Fruit fly (Drosophila melanogaster) whole organism, embryonic: ENCODE data around the gene OtopLc.

Source experiments
- Ada2b ChIP-seq: fragments of 200-800 bp; sonication (Bioruptor generic); IDR thresholded peaks from 2 replicates; pipeline ENCODE4 v1.3.6; 2022; ENCODE audit warnings: missing biosample characterization, missing genetic modification characterization
- Antp ChIP-seq: fragments of 200-800 bp; sonication (Bioruptor generic); optimal IDR thresholded peaks from 3 replicates; lab custom pipeline; 2016; ENCODE audit warnings: missing biosample characterization, missing genetic modification characterization
- Asciz ChIP-seq: fragments of 200-800 bp; sonication (Bioruptor generic); optimal IDR thresholded peaks from 2 replicates; lab custom pipeline; 2017; ENCODE audit warnings: missing biosample characterization, mild to moderate bottlenecking, missing genetic modification characterization, missing genetic modification reagents
- B-H2 ChIP-seq: fragments of 200-800 bp; sonication (Bioruptor generic); optimal IDR thresholded peaks from 2 replicates; lab custom pipeline; 2018; ENCODE audit warnings: missing biosample characterization, mild to moderate bottlenecking, missing genetic modification characterization
- CG10147 ChIP-seq: fragments of 200-800 bp; sonication (Bioruptor generic); optimal IDR thresholded peaks from 2 replicates; lab custom pipeline; 2019; ENCODE audit warnings: missing biosample characterization, mild to moderate bottlenecking, missing genetic modification characterization, moderate library complexity
- CG11085 ChIP-seq: fragments of 200-800 bp; sonication (Bioruptor generic); IDR thresholded peaks from 2 replicates; pipeline ENCODE4 v1.3.6; 2022; ENCODE audit warnings: missing biosample characterization, missing genetic modification characterization
- CG11093 ChIP-seq: fragments of 200-800 bp; sonication (Bioruptor generic); IDR thresholded peaks from 3 replicates; pipeline ENCODE4 v1.3.6; 2022; ENCODE audit warnings: missing biosample characterization, missing genetic modification characterization
- CG11398 ChIP-seq: fragments of 200-800 bp; sonication (Bioruptor generic); optimal IDR thresholded peaks from 2 replicates; lab custom pipeline; 2016; ENCODE audit warnings: missing biosample characterization, missing genetic modification characterization
- CG1233 ChIP-seq: fragments of 200-800 bp; sonication (Bioruptor generic); optimal IDR thresholded peaks from 4 replicates; lab custom pipeline; 2018; ENCODE audit warnings: missing biosample characterization, mild to moderate bottlenecking, missing genetic modification characterization
- CG12769 ChIP-seq: fragments of 200-800 bp; sonication (Bioruptor generic); optimal IDR thresholded peaks from 2 replicates; lab custom pipeline; 2019; ENCODE audit warnings: missing biosample characterization, mild to moderate bottlenecking, missing genetic modification characterization, moderate library complexity
- CG13624 ChIP-seq: fragments of 200-800 bp; sonication (Bioruptor generic); optimal IDR thresholded peaks from 2 replicates; lab custom pipeline; 2016; ENCODE audit warnings: missing biosample characterization, missing genetic modification characterization
- CG15011 ChIP-seq: fragments of 200-800 bp; sonication (Bioruptor generic); optimal IDR thresholded peaks from 3 replicates; lab custom pipeline; 2018; ENCODE audit warnings: missing biosample characterization, mild to moderate bottlenecking, missing genetic modification characterization
- CG16815 ChIP-seq: fragments of 200-800 bp; sonication (Bioruptor generic); optimal IDR thresholded peaks from 3 replicates; lab custom pipeline; 2017; ENCODE audit warnings: missing biosample characterization, mild to moderate bottlenecking, missing genetic modification characterization
- CG2875 ChIP-seq: fragments of 200-800 bp; sonication (Bioruptor generic); optimal IDR thresholded peaks from 2 replicates; lab custom pipeline; 2017; ENCODE audit warnings: missing biosample characterization, mild to moderate bottlenecking, missing genetic modification characterization, missing genetic modification reagents
- CG31365 ChIP-seq: fragments of 200-800 bp; sonication (Bioruptor generic); optimal IDR thresholded peaks from 2 replicates; lab custom pipeline; 2018; ENCODE audit warnings: missing biosample characterization, mild to moderate bottlenecking, missing genetic modification characterization
- CG32772 ChIP-seq: fragments of 200-800 bp; sonication (Bioruptor generic); IDR thresholded peaks from 2 replicates; pipeline ENCODE4 v1.3.6; 2022; ENCODE audit warnings: missing biosample characterization, missing genetic modification characterization
- CG33557 ChIP-seq: fragments of 200-800 bp; sonication (Bioruptor generic); optimal IDR thresholded peaks from 2 replicates; lab custom pipeline; 2019; ENCODE audit warnings: missing biosample characterization, mild to moderate bottlenecking, missing genetic modification characterization, moderate library complexity
- CG5180 ChIP-seq: fragments of 200-800 bp; sonication (Bioruptor generic); optimal IDR thresholded peaks from 3 replicates; lab custom pipeline; 2017; ENCODE audit warnings: missing biosample characterization, missing genetic modification characterization, mild to moderate bottlenecking, moderate library complexity, missing genetic modification reagents
- CG6813 ChIP-seq: fragments of 200-800 bp; sonication (Bioruptor generic); optimal IDR thresholded peaks from 2 replicates; lab custom pipeline; 2017; ENCODE audit warnings: missing biosample characterization, missing genetic modification characterization, mild to moderate bottlenecking, moderate library complexity, missing genetic modification reagents
- CG7271 ChIP-seq: fragments of 200-800 bp; sonication (Bioruptor generic); optimal IDR thresholded peaks from 2 replicates; lab custom pipeline; 2018; ENCODE audit warnings: missing biosample characterization, mild to moderate bottlenecking, missing genetic modification characterization, moderate library complexity
- CG7357 ChIP-seq: fragments of 200-800 bp; sonication (Bioruptor generic); IDR thresholded peaks from 3 replicates; pipeline ENCODE4 v1.3.6; 2022; ENCODE audit warnings: missing biosample characterization, missing genetic modification characterization
- CG7839 ChIP-seq: fragments of 200-800 bp; sonication (Bioruptor generic); optimal IDR thresholded peaks from 3 replicates; lab custom pipeline; 2018; ENCODE audit warnings: missing biosample characterization, mild to moderate bottlenecking, missing genetic modification characterization, moderate library complexity
- CG7987 ChIP-seq: fragments of 200-800 bp; sonication (Bioruptor generic); optimal IDR thresholded peaks from 2 replicates; lab custom pipeline; 2018; ENCODE audit warnings: missing biosample characterization, mild to moderate bottlenecking, missing genetic modification characterization, moderate library complexity
- Fer1 ChIP-seq: fragments of 200-800 bp; sonication (Bioruptor generic); optimal IDR thresholded peaks from 2 replicates; lab custom pipeline; 2017; ENCODE audit warnings: missing biosample characterization, mild to moderate bottlenecking, missing genetic modification characterization
- Gsc ChIP-seq: fragments of 200-800 bp; sonication (Bioruptor generic); IDR thresholded peaks from 2 replicates; pipeline ENCODE4 v1.3.6; 2022; ENCODE audit warnings: missing biosample characterization, missing genetic modification characterization
- Gug ChIP-seq: fragments of 200-800 bp; sonication (Bioruptor generic); IDR thresholded peaks from 4 replicates; pipeline ENCODE4 v1.3.6; 2022; ENCODE audit warnings: missing biosample characterization, missing genetic modification characterization
- Hr39 ChIP-seq: fragments of >200 bp; optimal IDR thresholded peaks from 2 replicates; lab custom pipeline; 2017
- MESR4 ChIP-seq: fragments of 200-800 bp; sonication (Bioruptor generic); optimal IDR thresholded peaks from 2 replicates; lab custom pipeline; 2018; ENCODE audit warnings: missing biosample characterization, mild to moderate bottlenecking, missing genetic modification characterization, moderate library complexity
- NC2β ChIP-seq: fragments of 200-800 bp; sonication (Bioruptor generic); optimal IDR thresholded peaks from 2 replicates; lab custom pipeline; 2016; ENCODE audit warnings: missing biosample characterization, missing genetic modification characterization
- Rx ChIP-seq: fragments of 200-800 bp; sonication (Bioruptor generic); IDR thresholded peaks from 2 replicates; pipeline ENCODE4 v1.3.6; 2022; ENCODE audit warnings: missing biosample characterization, missing genetic modification characterization
- Tbp ChIP-seq: fragments of >200 bp; optimal IDR thresholded peaks from 2 replicates; lab custom pipeline; 2018; ENCODE audit warnings: missing biosample characterization, missing genetic modification characterization
- abd-A ChIP-seq: fragments of 200-800 bp; sonication (Bioruptor generic); optimal IDR thresholded peaks from 3 replicates; lab custom pipeline; 2019; ENCODE audit warnings: missing biosample characterization, mild to moderate bottlenecking, missing genetic modification characterization, moderate library complexity
- bcd ChIP-seq: fragments of 200-800 bp; sonication (Bioruptor generic); optimal IDR thresholded peaks from 2 replicates; lab custom pipeline; 2017; ENCODE audit warnings: missing biosample characterization, mild to moderate bottlenecking, missing genetic modification characterization
- chif ChIP-seq, 2 experiments: fragments of 200-800 bp; sonication (Bioruptor generic); optimal IDR thresholded peaks; 3 replicates each; lab custom pipeline; 2016; ENCODE audit warnings: missing biosample characterization in 2 of 2, missing genetic modification characterization in 2 of 2
- chm ChIP-seq: fragments of 200-800 bp; sonication (Bioruptor generic); IDR thresholded peaks from 2 replicates; pipeline ENCODE4 v1.3.6; 2022; ENCODE audit warnings: missing biosample characterization, missing genetic modification characterization
- danr ChIP-seq: fragments of 200-800 bp; sonication (Bioruptor generic); IDR thresholded peaks from 2 replicates; pipeline ENCODE4 v1.3.6; 2022; ENCODE audit warnings: missing biosample characterization, missing genetic modification characterization
- fd96Cb ChIP-seq: fragments of 200-800 bp; sonication (Bioruptor generic); optimal IDR thresholded peaks from 2 replicates; lab custom pipeline; 2018; ENCODE audit warnings: missing biosample characterization, mild to moderate bottlenecking, missing genetic modification characterization, moderate library complexity
- gem ChIP-seq: fragments of 200-800 bp; sonication (Bioruptor generic); optimal IDR thresholded peaks from 2 replicates; lab custom pipeline; 2019; ENCODE audit warnings: missing biosample characterization, mild to moderate bottlenecking, missing genetic modification characterization, moderate library complexity
- hb ChIP-seq: fragments of 200-800 bp; sonication (Bioruptor generic); IDR thresholded peaks from 3 replicates; pipeline ENCODE4 v1.3.6; 2022; ENCODE audit warnings: missing biosample characterization, missing genetic modification characterization; ENCODE audit not compliant: partially characterized antibody
- inv ChIP-seq: fragments of 200-800 bp; sonication (Bioruptor generic); IDR thresholded peaks from 2 replicates; pipeline ENCODE4 v1.3.6; 2022; ENCODE audit warnings: missing biosample characterization, missing genetic modification characterization; ENCODE audit not compliant: partially characterized antibody
- knrl ChIP-seq: fragments of 200-800 bp; sonication (Bioruptor generic); IDR thresholded peaks from 3 replicates; pipeline ENCODE4 v1.3.6; 2022; ENCODE audit warnings: missing biosample characterization, missing genetic modification characterization; ENCODE audit not compliant: partially characterized antibody
- mld ChIP-seq: fragments of 200-800 bp; sonication (Bioruptor generic); IDR thresholded peaks from 3 replicates; pipeline ENCODE4 v1.3.6; 2022; ENCODE audit warnings: missing biosample characterization, missing genetic modification characterization; ENCODE audit not compliant: partially characterized antibody
- pfk ChIP-seq: fragments of 200-800 bp; sonication (Bioruptor generic); optimal IDR thresholded peaks from 2 replicates; lab custom pipeline; 2018; ENCODE audit warnings: missing biosample characterization, mild to moderate bottlenecking, missing genetic modification characterization, moderate library complexity
- pita ChIP-seq: fragments of 200-800 bp; sonication (Bioruptor generic); optimal IDR thresholded peaks from 2 replicates; lab custom pipeline; 2017; ENCODE audit warnings: missing biosample characterization, mild to moderate bottlenecking, missing genetic modification characterization
- ranshi ChIP-seq: fragments of 200-800 bp; sonication (Bioruptor generic); IDR thresholded peaks from 2 replicates; pipeline ENCODE4 v1.3.6; 2022; ENCODE audit warnings: missing biosample characterization, missing genetic modification characterization
- schlank ChIP-seq: fragments of 200-800 bp; sonication (Bioruptor generic); optimal IDR thresholded peaks from 2 replicates; lab custom pipeline; 2018; ENCODE audit warnings: missing biosample characterization, mild to moderate bottlenecking, missing genetic modification characterization
- sens-2 ChIP-seq: fragments of 200-800 bp; sonication (Bioruptor generic); IDR thresholded peaks from 2 replicates; pipeline ENCODE4 v1.3.6; 2022; ENCODE audit warnings: missing biosample characterization, missing genetic modification characterization
- shn ChIP-seq: fragments of 200-800 bp; sonication (Bioruptor generic); optimal IDR thresholded peaks from 3 replicates; lab custom pipeline; 2016; ENCODE audit warnings: missing biosample characterization, missing genetic modification characterization
- tup ChIP-seq: fragments of 200-800 bp; sonication (Bioruptor generic); optimal IDR thresholded peaks from 2 replicates; lab custom pipeline; 2016; ENCODE audit warnings: missing biosample characterization, mild to moderate bottlenecking, missing genetic modification characterization, moderate library complexity
- vfl ChIP-seq: fragments of 200-800 bp; sonication (Bioruptor generic); optimal IDR thresholded peaks from 2 replicates; lab custom pipeline; 2016; ENCODE audit warnings: missing biosample characterization, missing genetic modification characterization

The OtopLc gene

DNA sequence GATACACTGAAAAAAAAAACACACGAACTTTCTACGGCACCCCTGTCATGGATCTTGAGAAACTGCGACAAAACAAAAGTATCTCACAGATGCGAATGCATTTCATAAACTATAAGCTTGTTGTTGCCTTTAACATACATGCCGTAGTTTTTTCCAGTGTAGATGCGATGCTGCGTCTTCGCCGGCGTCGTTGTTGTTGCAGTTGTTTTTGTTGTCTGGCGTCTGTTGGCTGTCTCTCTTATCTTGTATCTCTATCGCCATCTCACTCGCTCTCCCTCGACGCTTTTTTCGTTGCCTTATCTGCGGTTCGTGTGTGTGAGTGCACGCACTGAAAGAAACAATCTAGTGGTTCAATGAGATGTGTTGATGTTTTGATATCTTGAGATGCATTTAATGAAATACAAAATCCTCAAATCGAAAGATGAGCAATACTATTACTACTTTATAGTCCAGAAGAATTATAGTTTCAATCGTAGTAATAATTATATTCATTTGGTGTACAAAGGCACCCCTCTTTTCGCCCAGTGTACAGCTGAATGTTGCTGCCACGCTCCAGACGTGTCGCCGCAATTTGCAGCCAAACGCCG is 33.9 kb upstream of the OtopLc start (continued):
- TF ChIP-seq pfk (GFP tag; lab: Kevin White, UChicago) (peak; percentile 36), fd96Cb (tag; lab: Kevin White, UChicago) (peak; percentile 95), CG12769 (tag; lab: Kevin White, UChicago) (peak; percentile 91), chm (GFP tag; lab: Robert Waterston, UW) (peak; percentile 96), CG11398 (GFP tag; lab: Kevin White, UChicago) (peak; percentile 97), Hr39 (lab: Kevin White, UChicago) (no peak), schlank (peak; percentile 82), danr (GFP tag; lab: Robert Waterston, UW) (peak; percentile 94), CG7987 (GFP tag; lab: Kevin White, UChicago) (peak; percentile 87), chif (GFP tag; optimal IDR thresholded peaks at IDR 0.05; lab: Kevin White, UChicago) (peak; percentile 98), bcd (GFP tag; lab: Kevin White, UChicago) (peak; percentile 96), ranshi (GFP tag; lab: Robert Waterston, UW) (peak; percentile 97), sens-2 (GFP tag; lab: Robert Waterston, UW) (peak; percentile 95), Antp (GFP tag; lab: Kevin White, UChicago) (peak; percentile 99), Gsc (GFP tag; lab: Robert Waterston, UW) (peak; percentile 94), MESR4 (peak; percentile 47), Fer1 (GFP tag; lab: Kevin White, UChicago) (peak; percentile 95), CG15011 (GFP tag; lab: Kevin White, UChicago) (peak; percentile 84), CG7839 (tag; lab: Kevin White, UChicago) (peak; percentile 96), NC2β (GFP tag; lab: Kevin White, UChicago) (peak; percentile 96), shn (GFP tag; lab: Kevin White, UChicago) (peak; percentile 96), CG11093 (peak; percentile 93), B-H2 (GFP tag; lab: Kevin White, UChicago) (peak; percentile 79), inv (GFP tag; lab: Robert Waterston, UW) (no peak), CG32772 (peak; percentile 96), CG7357 (GFP tag; lab: Robert Waterston, UW) (peak; percentile 88), CG2875 (GFP tag; lab: Kevin White, UChicago) (peak; percentile 95), pita (GFP tag; lab: Kevin White, UChicago) (no peak), knrl (GFP tag; lab: Robert Waterston, UW) (no peak), CG7271 (tag; lab: Kevin White, UChicago) (peak; percentile 69), CG10147 (peak; percentile 83), abd-A (tag; lab: Kevin White, UChicago) (peak; percentile 18), tup (GFP tag; lab: Kevin White, UChicago) (peak; percentile 97), CG33557 (GFP tag; lab: Kevin White, UChicago) (peak; percentile 95), Gug (GFP tag; lab: Robert Waterston, UW) (peak; percentile 96), CG13624 (peak; percentile 97), CG11085 (peak; percentile 86), CG1233 (GFP tag; lab: Kevin White, UChicago) (peak; percentile 96), CG6813 (GFP tag; lab: Kevin White, UChicago) (peak; percentile 92), hb (no peak), CG16815 (GFP tag; lab: Kevin White, UChicago) (peak; percentile 96), Rx (GFP tag; lab: Robert Waterston, UW) (peak; percentile 97), mld (no peak), Asciz (GFP tag; lab: Kevin White, UChicago) (peak; percentile 89), CG5180 (GFP tag; lab: Kevin White, UChicago) (peak; percentile 86), vfl (GFP tag; lab: Kevin White, UChicago) (peak; percentile 91), gem (tag; lab: Kevin White, UChicago) (peak; percentile 95), CG31365 (tag; lab: Kevin White, UChicago) (peak; percentile 80), Ada2b (GFP tag; lab: Robert Waterston, UW) (peak; percentile 95), Tbp (GFP tag; lab: Kevin White, UChicago) (no peak)
